Fruit fly (Drosophila melanogaster) whole organism, embryonic: ENCODE measurements around the gene gpp.

Experiments used
- B-H1 ChIP-seq: fragments of 200-800 bp; sonication (Bioruptor generic); IDR thresholded peaks from 3 replicates; pipeline ENCODE4 v1.3.6; 2022; ENCODE audit warnings: missing biosample characterization, missing genetic modification characterization
- C15 ChIP-seq: fragments of 200-800 bp; sonication (Bioruptor generic); IDR thresholded peaks from 3 replicates; pipeline ENCODE4 v1.3.6; 2022; ENCODE audit warnings: missing biosample characterization, missing genetic modification characterization
- CG10209 ChIP-seq: fragments of 200-800 bp; sonication (Bioruptor generic); optimal IDR thresholded peaks from 3 replicates; lab custom pipeline; 2017; ENCODE audit warnings: missing biosample characterization, mild to moderate bottlenecking, missing genetic modification characterization, missing genetic modification reagents
- CG10366 ChIP-seq: fragments of 200-800 bp; sonication (Bioruptor generic); IDR thresholded peaks from 2 replicates; pipeline ENCODE4 v1.3.6; 2022; ENCODE audit warnings: missing biosample characterization, missing genetic modification characterization
- CG10654 ChIP-seq: fragments of 200-800 bp; sonication (Bioruptor generic); optimal IDR thresholded peaks from 2 replicates; lab custom pipeline; 2016; ENCODE audit warnings: missing biosample characterization, missing genetic modification characterization
- CG12155 ChIP-seq: fragments of 200-800 bp; sonication (Bioruptor generic); optimal IDR thresholded peaks from 3 replicates; lab custom pipeline; 2016; ENCODE audit warnings: missing biosample characterization, missing genetic modification characterization
- CG1529 ChIP-seq: fragments of 200-800 bp; sonication (Bioruptor generic); optimal IDR thresholded peaks from 3 replicates; lab custom pipeline; 2018; ENCODE audit warnings: missing biosample characterization, missing genetic modification characterization
- CG15601 ChIP-seq: fragments of 200-800 bp; sonication (Bioruptor generic); optimal IDR thresholded peaks from 3 replicates; lab custom pipeline; 2019; ENCODE audit warnings: missing biosample characterization, mild to moderate bottlenecking, missing genetic modification characterization, moderate library complexity
- CG1603 ChIP-seq: fragments of 200-800 bp; sonication (Bioruptor generic); optimal IDR thresholded peaks from 2 replicates; lab custom pipeline; 2019; ENCODE audit warnings: missing biosample characterization, mild to moderate bottlenecking, missing genetic modification characterization, moderate library complexity
- CG17612 ChIP-seq: fragments of 200-800 bp; sonication (Bioruptor generic); IDR thresholded peaks from 2 replicates; pipeline ENCODE4 v1.3.6; 2022; ENCODE audit warnings: missing biosample characterization, missing genetic modification characterization
- CG17912 ChIP-seq: fragments of 200-800 bp; sonication (Bioruptor generic); optimal IDR thresholded peaks from 2 replicates; lab custom pipeline; 2018; ENCODE audit warnings: missing biosample characterization, mild to moderate bottlenecking, missing genetic modification characterization
- CG4424 ChIP-seq: fragments of 200-800 bp; sonication (Bioruptor generic); optimal IDR thresholded peaks from 3 replicates; lab custom pipeline; 2016; ENCODE audit warnings: missing biosample characterization, missing genetic modification characterization
- CG4730 ChIP-seq: fragments of 200-800 bp; sonication (Bioruptor generic); IDR thresholded peaks from 2 replicates; pipeline ENCODE4 v1.3.6; 2022; ENCODE audit warnings: missing biosample characterization, missing genetic modification characterization
- CG4820 ChIP-seq: fragments of 200-800 bp; sonication (Bioruptor generic); optimal IDR thresholded peaks from 3 replicates; lab custom pipeline; 2016; ENCODE audit warnings: missing biosample characterization, missing genetic modification characterization
- CG6254 ChIP-seq: fragments of 200-800 bp; sonication (Bioruptor generic); optimal IDR thresholded peaks from 3 replicates; lab custom pipeline; 2017; ENCODE audit warnings: mild to moderate bottlenecking, missing biosample characterization, missing genetic modification reagents, missing genetic modification characterization
- CG6654 ChIP-seq: fragments of 200-800 bp; sonication (Bioruptor generic); optimal IDR thresholded peaks from 2 replicates; lab custom pipeline; 2017; ENCODE audit warnings: missing biosample characterization, mild to moderate bottlenecking, missing genetic modification characterization
- CG6683 ChIP-seq: fragments of 200-800 bp; sonication (Bioruptor generic); optimal IDR thresholded peaks from 2 replicates; lab custom pipeline; 2017; ENCODE audit warnings: missing biosample characterization, mild to moderate bottlenecking, missing genetic modification characterization, missing genetic modification reagents
- CkIIα-i1 ChIP-seq: fragments of 200-800 bp; sonication (Bioruptor generic); IDR thresholded peaks from 2 replicates; pipeline ENCODE4 v1.3.6; 2022; ENCODE audit warnings: missing biosample characterization, missing genetic modification characterization
- HHEX ChIP-seq: fragments of 200-800 bp; sonication (Bioruptor generic); optimal IDR thresholded peaks from 3 replicates; lab custom pipeline; 2017; ENCODE audit warnings: missing biosample characterization, mild to moderate bottlenecking, missing genetic modification characterization, missing genetic modification reagents
- HLHmδ ChIP-seq: fragments of 200-800 bp; sonication (Bioruptor generic); optimal IDR thresholded peaks from 2 replicates; lab custom pipeline; 2018; ENCODE audit warnings: missing biosample characterization, mild to moderate bottlenecking, missing genetic modification characterization, moderate library complexity
- Hmr ChIP-seq: fragments of 200-800 bp; sonication (Bioruptor generic); optimal IDR thresholded peaks from 3 replicates; lab custom pipeline; 2017; ENCODE audit warnings: mild to moderate bottlenecking, missing biosample characterization, missing genetic modification reagents, missing genetic modification characterization
- Jarid2 ChIP-seq: fragments of 200-800 bp; sonication (Bioruptor generic); optimal IDR thresholded peaks from 3 replicates; lab custom pipeline; 2017; ENCODE audit warnings: mild to moderate bottlenecking, missing biosample characterization, missing genetic modification reagents, missing genetic modification characterization
- Lpt ChIP-seq: fragments of >200 bp; optimal IDR thresholded peaks from 2 replicates; lab custom pipeline; 2018; ENCODE audit warnings: missing biosample characterization, missing genetic modification characterization
- Mad ChIP-seq: fragments of 200-800 bp; sonication (Bioruptor generic); optimal IDR thresholded peaks from 2 replicates; lab custom pipeline; 2016; ENCODE audit warnings: missing biosample characterization, missing genetic modification characterization
- NFAT ChIP-seq: fragments of 200-800 bp; sonication (Bioruptor generic); IDR thresholded peaks from 2 replicates; pipeline ENCODE4 v1.3.6; 2022; ENCODE audit warnings: missing biosample characterization, missing genetic modification characterization
- Neu2 ChIP-seq: fragments of 200-800 bp; sonication (Bioruptor generic); optimal IDR thresholded peaks from 3 replicates; lab custom pipeline; 2016; ENCODE audit warnings: missing biosample characterization, missing genetic modification characterization, borderline replicate concordance
- Nf-YA ChIP-seq: fragments of 200-800 bp; sonication (Bioruptor generic); IDR thresholded peaks from 2 replicates; pipeline ENCODE4 v1.3.6; 2022; ENCODE audit warnings: missing biosample characterization, missing genetic modification characterization
- Nf-YC ChIP-seq: fragments of 200-800 bp; optimal IDR thresholded peaks from 3 replicates; lab custom pipeline; 2019; ENCODE audit warnings: missing biosample characterization, mild to moderate bottlenecking, missing genetic modification characterization, moderate library complexity
- Oli ChIP-seq: fragments of 200-800 bp; sonication (Bioruptor generic); optimal IDR thresholded peaks from 2 replicates; lab custom pipeline; 2018; ENCODE audit warnings: missing biosample characterization, mild to moderate bottlenecking, missing genetic modification characterization, moderate library complexity
- Poxn ChIP-seq: fragments of 200-800 bp; sonication (Bioruptor generic); IDR thresholded peaks from 2 replicates; pipeline ENCODE4 v1.3.6; 2022; ENCODE audit warnings: missing biosample characterization, missing genetic modification characterization
- Six4 ChIP-seq: fragments of 200-800 bp; sonication (Bioruptor generic); optimal IDR thresholded peaks from 2 replicates; lab custom pipeline; 2016; ENCODE audit warnings: missing biosample characterization, missing genetic modification characterization
- Xrp1 ChIP-seq: fragments of 200-800 bp; sonication (Bioruptor generic); IDR thresholded peaks from 2 replicates; pipeline ENCODE4 v1.3.6; 2022; ENCODE audit warnings: missing biosample characterization, missing genetic modification characterization
- amos ChIP-seq: fragments of 200-800 bp; sonication (Bioruptor generic); IDR thresholded peaks from 2 replicates; pipeline ENCODE4 v1.3.6; 2022; ENCODE audit warnings: missing biosample characterization, missing genetic modification characterization; ENCODE audit not compliant: partially characterized antibody
- cas ChIP-seq: fragments of 200-800 bp; sonication (Bioruptor generic); IDR thresholded peaks from 2 replicates; pipeline ENCODE4 v1.3.6; 2022; ENCODE audit warnings: missing biosample characterization, missing genetic modification characterization
- caup ChIP-seq: fragments of 200-800 bp; sonication (Bioruptor generic); optimal IDR thresholded peaks from 3 replicates; lab custom pipeline; 2017; ENCODE audit warnings: missing biosample characterization, mild to moderate bottlenecking, missing genetic modification characterization, moderate library complexity; ENCODE audit not compliant: severe bottlenecking
- corto ChIP-seq: fragments of 200-800 bp; sonication (Bioruptor generic); optimal IDR thresholded peaks from 2 replicates; lab custom pipeline; 2016; ENCODE audit warnings: missing biosample characterization, mild to moderate bottlenecking, missing genetic modification characterization, moderate library complexity
- dimm ChIP-seq: fragments of 200-800 bp; sonication (Bioruptor generic); IDR thresholded peaks from 2 replicates; pipeline ENCODE4 v1.3.6; 2022; ENCODE audit warnings: missing biosample characterization, missing genetic modification characterization
- eve ChIP-seq, 2 experiments: fragments of >200 bp; optimal IDR thresholded peaks; 2 replicates each; lab custom pipeline; 2017; ENCODE audit warnings: missing biosample characterization in 2 of 2, missing genetic modification characterization in 2 of 2
- fd96Cb ChIP-seq: fragments of 200-800 bp; sonication (Bioruptor generic); optimal IDR thresholded peaks from 2 replicates; lab custom pipeline; 2018; ENCODE audit warnings: missing biosample characterization, mild to moderate bottlenecking, missing genetic modification characterization, moderate library complexity
- gsb-n ChIP-seq: fragments of 200-800 bp; sonication (Bioruptor generic); optimal IDR thresholded peaks from 3 replicates; lab custom pipeline; 2018; ENCODE audit warnings: missing biosample characterization, mild to moderate bottlenecking, missing genetic modification characterization
- gt ChIP-seq: fragments of 200-800 bp; sonication (Bioruptor generic); IDR thresholded peaks from 2 replicates; pipeline ENCODE4 v1.3.6; 2022; ENCODE audit warnings: missing biosample characterization, missing genetic modification characterization
- p53 ChIP-seq: fragments of 200-800 bp; sonication (Bioruptor generic); optimal IDR thresholded peaks from 2 replicates; lab custom pipeline; 2016; ENCODE audit warnings: missing biosample characterization, missing genetic modification characterization
- pho ChIP-seq: fragments of 200-800 bp; sonication (Bioruptor generic); optimal IDR thresholded peaks from 2 replicates; lab custom pipeline; 2016; ENCODE audit warnings: missing biosample characterization, missing genetic modification characterization
- pros ChIP-seq: fragments of 200-800 bp; sonication (Bioruptor generic); optimal IDR thresholded peaks from 3 replicates; lab custom pipeline; 2019; ENCODE audit warnings: missing biosample characterization, mild to moderate bottlenecking, missing genetic modification characterization, moderate library complexity
- scrt ChIP-seq: fragments of 200-800 bp; sonication (Bioruptor generic); optimal IDR thresholded peaks from 2 replicates; lab custom pipeline; 2018; ENCODE audit warnings: missing biosample characterization, mild to moderate bottlenecking, missing genetic modification characterization, moderate library complexity
- slbo ChIP-seq: fragments of 200-800 bp; sonication (Bioruptor generic); IDR thresholded peaks from 2 replicates; pipeline ENCODE4 v1.3.6; 2022; ENCODE audit warnings: missing biosample characterization, missing genetic modification characterization
- sqz ChIP-seq: fragments of 200-800 bp; sonication (Bioruptor generic); optimal IDR thresholded peaks from 3 replicates; lab custom pipeline; 2018; ENCODE audit warnings: missing biosample characterization, mild to moderate bottlenecking, missing genetic modification characterization
- wdn ChIP-seq: fragments of 200-800 bp; sonication (Bioruptor generic); IDR thresholded peaks from 2 replicates; pipeline ENCODE4 v1.3.6; 2022; ENCODE audit warnings: missing biosample characterization, missing genetic modification characterization

The gpp gene

DNA sequence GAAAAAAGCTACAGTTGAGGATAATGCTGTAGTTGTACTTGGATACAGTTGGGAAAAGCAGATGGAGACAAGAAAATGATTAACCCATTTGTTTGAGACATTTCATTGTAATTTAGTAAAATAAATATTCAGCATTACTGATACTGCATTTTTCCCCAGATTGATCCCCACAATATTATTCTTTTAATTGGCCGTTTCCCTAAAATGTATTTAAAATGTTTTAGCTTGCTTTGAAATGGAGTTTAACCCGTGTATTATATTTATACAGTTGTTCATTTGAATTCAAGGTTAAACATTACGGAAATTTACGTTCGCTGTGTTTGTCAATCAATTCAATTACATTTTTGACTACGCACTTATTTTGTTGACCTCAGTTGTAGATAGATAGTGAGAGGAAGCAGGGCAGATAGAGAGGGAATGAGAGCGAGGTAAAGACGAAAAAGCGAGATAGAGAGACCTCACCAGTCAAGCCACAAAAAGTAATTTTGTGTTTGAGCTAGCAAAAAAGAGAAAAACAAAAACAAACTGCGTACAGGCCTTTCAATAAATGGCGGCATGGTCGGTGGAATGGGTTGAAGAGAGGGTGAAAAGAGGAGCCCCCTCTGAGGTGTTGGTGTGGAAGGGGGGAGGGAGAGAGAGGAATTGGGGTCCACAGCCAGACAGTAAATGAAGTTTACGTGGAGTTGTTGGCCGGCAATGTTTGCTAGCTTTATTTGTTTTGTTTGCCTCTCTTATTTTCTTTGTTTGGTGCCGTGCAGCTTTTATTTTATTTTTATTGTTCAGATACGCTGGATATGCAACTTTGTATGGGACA is 4.0 kb downstream of the gpp start (continued):
- TF ChIP-seq Jarid2, result peak; percentile 73
- 0 out of 2 replicates have a peak, but pooled peaks have one; percentile 6 for TF ChIP-seq gt (GFP tag; lab: Robert Waterston, UW)
- TF ChIP-seq Lpt (GFP tag; lab: Kevin White, UChicago), result no peak
- TF ChIP-seq corto (GFP tag; lab: Kevin White, UChicago), result no peak
- TF ChIP-seq cas (GFP tag; lab: Robert Waterston, UW), result no peak
- peak; percentile 79 for TF ChIP-seq Nf-YC (tag; lab: Kevin White, UChicago)
- no peak for TF ChIP-seq Nf-YA (GFP tag; lab: Robert Waterston, UW)
- TF ChIP-seq CG10654 (GFP tag; lab: Kevin White, UChicago), result peak; percentile 51
- peak; percentile 95 for TF ChIP-seq Oli (tag; lab: Kevin White, UChicago)
- TF ChIP-seq wdn (GFP tag; lab: Robert Waterston, UW), result peak; percentile 45
- peak; percentile 20 for TF ChIP-seq Neu2 (GFP tag; lab: Kevin White, UChicago)
- TF ChIP-seq Hmr, result peak; percentile 88
- TF ChIP-seq Mad, result peak; percentile 70
- TF ChIP-seq amos (GFP tag; lab: Robert Waterston, UW), result no peak; the same call in 1 of the 2 replicates
- peak; percentile 89 for TF ChIP-seq pho (GFP tag; lab: Kevin White, UChicago)
- peak; percentile 68 for TF ChIP-seq CG6654
- TF ChIP-seq CG4730 (GFP tag; lab: Robert Waterston, UW), result peak; percentile 50; the same call in 1 of the 2 replicates
- peak; percentile 89 for TF ChIP-seq CG4424 (GFP tag; lab: Kevin White, UChicago)
- TF ChIP-seq CG6254 (GFP tag; lab: Kevin White, UChicago), result peak; percentile 71
- TF ChIP-seq CG10209, result peak; percentile 88
- TF ChIP-seq sqz, result peak; percentile 77
- TF ChIP-seq p53 (GFP tag; lab: Kevin White, UChicago), result peak; percentile 61
- TF ChIP-seq CG17912 (GFP tag; lab: Kevin White, UChicago), result no peak
- TF ChIP-seq CG1603 (tag; lab: Kevin White, UChicago), result peak; percentile 80
- TF ChIP-seq NFAT, result no peak
- TF ChIP-seq pros (GFP tag; lab: Kevin White, UChicago), result peak; percentile 60
- TF ChIP-seq Xrp1 (GFP tag; lab: Robert Waterston, UW), result peak; percentile 67; the same call in 1 of the 2 replicates
- no peak for TF ChIP-seq Poxn (GFP tag; lab: Robert Waterston, UW)
- peak; percentile 81 for TF ChIP-seq CG4820 (GFP tag; lab: Kevin White, UChicago)
- 0 out of 2 replicates have a peak, but pooled peaks have one; percentile 20 for TF ChIP-seq CkIIα-i1 (GFP tag; lab: Robert Waterston, UW)
- peak; percentile 75 for TF ChIP-seq slbo (GFP tag; lab: Robert Waterston, UW)
- peak; percentile 77 for TF ChIP-seq caup (GFP tag; lab: Kevin White, UChicago)
- TF ChIP-seq CG6683 (GFP tag; lab: Kevin White, UChicago), result peak; percentile 80
- TF ChIP-seq scrt (GFP tag; lab: Kevin White, UChicago), result peak; percentile 83
- TF ChIP-seq dimm (GFP tag; lab: Robert Waterston, UW), result no peak
- TF ChIP-seq CG12155 (GFP tag; lab: Kevin White, UChicago), result peak; percentile 83
- no peak for TF ChIP-seq HLHmδ (GFP tag; lab: Kevin White, UChicago)
- TF ChIP-seq CG10366 (GFP tag; lab: Robert Waterston, UW), result peak; percentile 58; the same call in 1 of the 2 replicates
- peak; percentile 89 for TF ChIP-seq fd96Cb (tag; lab: Kevin White, UChicago)
- TF ChIP-seq CG1529 (GFP tag; lab: Kevin White, UChicago), result peak; percentile 84
- TF ChIP-seq CG17612, result peak; percentile 14; the same call in 1 of the 2 replicates
- TF ChIP-seq gsb-n (tag; lab: Kevin White, UChicago), result peak; percentile 81
- peak; percentile 46 for TF ChIP-seq B-H1 (GFP tag; lab: Robert Waterston, UW)
- TF ChIP-seq HHEX (GFP tag; lab: Kevin White, UChicago), result peak; percentile 89
- TF ChIP-seq C15 (GFP tag; lab: Robert Waterston, UW), result no peak
- peak; percentile 84 for TF ChIP-seq CG15601 (tag; lab: Kevin White, UChicago)
- TF ChIP-seq Six4 (GFP tag; lab: Kevin White, UChicago), result peak; percentile 81
- TF ChIP-seq eve (GFP tag; optimal IDR thresholded peaks at IDR 0.05; lab: Kevin White, UChicago), result peak in 1 of 2 experiments; percentile 98
